Worm (Caenorhabditis elegans): ENCODE measurements around the gene K10H10.13.

ce11 chrII:14525013-14525412 is 13.9 kb upstream of the K10H10.13 start, which contains the start of gene F57C2.4:
- TF ChIP-seq nhr-237 (tag; optimal IDR thresholded peaks at IDR 0.05) (no peak), drap-1 (GFP tag; optimal IDR thresholded peaks at IDR 0.05) (no peak), ztf-11 (tag; optimal IDR thresholded peaks at IDR 0.05) (no peak), sptf-1 (tag; optimal IDR thresholded peaks at IDR 0.05) (no peak), mep-1 (tag; optimal IDR thresholded peaks at IDR 0.05) (no peak), nhr-76 (tag; optimal IDR thresholded peaks at IDR 0.05) (no peak), zip-8 (tag; optimal IDR thresholded peaks at IDR 0.05) (no peak), pha-4 (tag; optimal IDR thresholded peaks at IDR 0.05) (no peak), tbx-8 (GFP tag; optimal IDR thresholded peaks at IDR 0.05) (no peak), lin-13 (tag; optimal IDR thresholded peaks at IDR 0.05) (no peak)
